Worm (Caenorhabditis elegans): ENCODE data around the gene nlp-81.
A peak's percentile ranks its signal among the peaks of the same experiment; 100 is the strongest.

The nlp-81 gene

ce11 chrIV:3127994-3128393 lies 47.9 kb downstream of the nlp-81 start:
- TF ChIP-seq mep-1 (tag; optimal IDR thresholded peaks at IDR 0.05): no peak
- peak; percentile 72 for TF ChIP-seq ces-1 (GFP tag; optimal IDR thresholded peaks at IDR 0.05)

All from whole organism, mixed stage, embryonic.